Worm (Caenorhabditis elegans) whole organism, mixed stage, embryonic: ENCODE results near the gene clc-33.

Experiments used
- bed-3 ChIP-seq: fragments of 200-800 bp; sonication (Bioruptor generic); optimal IDR thresholded peaks from 3 replicates; lab custom pipeline; 2018; ENCODE audit warnings: mild to moderate bottlenecking, missing genetic modification characterization, moderate library complexity, missing compliant biosample characterization
- pha-4 ChIP-seq: fragments of 150-350 bp; optimal IDR thresholded peaks from 2 replicates; lab custom pipeline; 2018; ENCODE audit warnings: missing biosample characterization, missing genetic modification reagents, missing genetic modification characterization
- snpc-4 ChIP-seq: fragments of 150-350 bp; optimal IDR thresholded peaks from 2 replicates; lab custom pipeline; 2014; ENCODE audit warnings: missing biosample characterization, missing genetic modification characterization
- unc-39 ChIP-seq: fragments of 150-350 bp; optimal IDR thresholded peaks from 2 replicates; lab custom pipeline; 2014; ENCODE audit warnings: missing biosample characterization, missing genetic modification characterization
- unc-62 ChIP-seq: fragments of 150-350 bp; optimal IDR thresholded peaks from 2 replicates; lab custom pipeline; 2014; ENCODE audit warnings: missing biosample characterization, missing genetic modification reagents, missing genetic modification characterization

DNA sequence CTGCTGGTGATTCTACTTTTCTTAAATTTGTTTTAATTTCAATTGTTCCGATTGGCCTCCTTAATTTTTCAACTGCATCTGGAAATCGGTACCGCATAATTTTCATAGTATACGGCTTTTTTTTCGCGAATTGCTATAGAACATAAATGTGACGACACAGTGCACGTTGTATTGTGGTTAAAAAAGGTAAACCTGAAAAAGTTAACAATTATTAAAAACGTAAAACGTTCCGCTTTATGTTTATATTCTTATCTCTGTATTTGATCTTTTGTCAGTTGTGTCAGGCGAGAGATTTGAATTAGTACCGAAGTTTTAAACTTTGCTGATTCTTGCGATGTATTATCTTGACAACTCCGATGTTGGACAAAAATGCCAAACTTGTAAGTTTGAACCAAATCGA is 21.3 kb downstream of the clc-33 start, which contains the start of gene Y46B2A.4:
- no peak for TF ChIP-seq pha-4
- TF ChIP-seq bed-3 (GFP tag; lab: Kevin White, UChicago), result no peak
- TF ChIP-seq unc-62 (GFP tag; lab: Kevin White, UChicago), result no peak
- no peak for TF ChIP-seq unc-39 (tag; lab: Kevin White, UChicago)
- TF ChIP-seq snpc-4 (tag; lab: Kevin White, UChicago), result no peak
